Worm (Caenorhabditis elegans) whole organism, midembryonic: Measurements from ENCODE around the gene rmif-2.

Experiments used
- T22C8.4 ChIP-seq: fragments of 200-800 bp; sonication (Bioruptor generic); IDR thresholded peaks from 2 replicates; pipeline ENCODE4 v1.3.6; 2022; ENCODE audit warnings: missing genetic modification characterization, missing compliant biosample characterization
- cog-1 ChIP-seq: sonication (generic microtip); optimal IDR thresholded peaks from 2 replicates; lab custom pipeline; 2016; ENCODE audit warnings: missing genetic modification characterization, missing compliant biosample characterization
- flt-1 ChIP-seq: fragments of 200-800 bp; sonication (Bioruptor generic); IDR thresholded peaks from 2 replicates; pipeline ENCODE4 v1.3.6; 2022; ENCODE audit warnings: missing genetic modification characterization, missing compliant biosample characterization
- klf-2 ChIP-seq: fragments of 200-800 bp; sonication (Bioruptor generic); conservative IDR thresholded peaks from 2 replicates; pipeline ENCODE4 v1.3.6; 2022; ENCODE audit warnings: missing genetic modification reagents, missing genetic modification characterization, missing compliant biosample characterization
- med-1 ChIP-seq: sonication (generic microtip); optimal IDR thresholded peaks from 2 replicates; lab custom pipeline; 2017; ENCODE audit warnings: missing genetic modification characterization, mild to moderate bottlenecking, missing compliant biosample characterization, antibody characterized with exemption, missing genetic modification reagents; ENCODE audit not compliant: insufficient read depth
- ref-1 ChIP-seq: fragments of 200-800 bp; sonication (Bioruptor generic); conservative IDR thresholded peaks from 2 replicates; pipeline ENCODE4 v1.3.6; 2022; ENCODE audit warnings: missing genetic modification reagents, missing genetic modification characterization, missing compliant biosample characterization
- tab-1 ChIP-seq: fragments of 200-800 bp; sonication (Bioruptor generic); IDR thresholded peaks from 2 replicates; pipeline ENCODE4 v1.3.6; 2022; ENCODE audit warnings: missing genetic modification characterization, missing compliant biosample characterization
- ztf-23 ChIP-seq: fragments of 200-800 bp; sonication (Bioruptor generic); IDR thresholded peaks from 2 replicates; pipeline ENCODE4 v1.3.6; 2022; ENCODE audit warnings: missing genetic modification reagents, missing genetic modification characterization, missing compliant biosample characterization
- ztf-29 ChIP-seq: fragments of 200-800 bp; sonication (Bioruptor generic); IDR thresholded peaks from 2 replicates; pipeline ENCODE4 v1.3.6; 2022; ENCODE audit warnings: missing genetic modification reagents, missing genetic modification characterization, missing compliant biosample characterization

The rmif-2 gene

ce11 chrIV:1209320-1209719 is 26.9 kb downstream of the rmif-2 start:
- TF ChIP-seq cog-1 (tag; lab: Kevin White, UChicago), result no peak
- no peak for TF ChIP-seq ztf-23 (GFP tag; lab: Robert Waterston, UW)
- TF ChIP-seq T22C8.4 (GFP tag; lab: Robert Waterston, UW), result no peak

- TF ChIP-seq tab-1 (GFP tag; lab: Robert Waterston, UW), result no peak
- no peak for TF ChIP-seq flt-1 (GFP tag; lab: Robert Waterston, UW)
- TF ChIP-seq ztf-29 (GFP tag; lab: Robert Waterston, UW), result no peak
Measured at ce11 chrIV:1209813-1210212, 27.4 kb downstream of the rmif-2 start.

ce11 chrIV:1211902-1212301 is 29.5 kb downstream of the rmif-2 start:
- TF ChIP-seq T22C8.4 (GFP tag; lab: Robert Waterston, UW) (no peak), med-1 (no peak), ztf-29 (GFP tag; lab: Robert Waterston, UW) (no peak), klf-2 (no peak), flt-1 (GFP tag; lab: Robert Waterston, UW) (no peak), tab-1 (GFP tag; lab: Robert Waterston, UW) (no peak), ztf-23 (GFP tag; lab: Robert Waterston, UW) (no peak), ref-1 (GFP tag; lab: Robert Waterston, UW) (no peak), cog-1 (tag; lab: Kevin White, UChicago) (no peak)

ce11 chrIV:1212357-1212756 is 30.0 kb downstream of the rmif-2 start:
- no peak for TF ChIP-seq cog-1 (tag; lab: Kevin White, UChicago)
- TF ChIP-seq ztf-29 (GFP tag; lab: Robert Waterston, UW), result no peak
- no peak for TF ChIP-seq ref-1 (GFP tag; lab: Robert Waterston, UW)
- no peak for TF ChIP-seq klf-2
- TF ChIP-seq flt-1 (GFP tag; lab: Robert Waterston, UW), result no peak
- TF ChIP-seq med-1, result no peak
- TF ChIP-seq tab-1 (GFP tag; lab: Robert Waterston, UW), result no peak
- TF ChIP-seq ztf-23 (GFP tag; lab: Robert Waterston, UW), result no peak
- no peak for TF ChIP-seq T22C8.4 (GFP tag; lab: Robert Waterston, UW)

- TF ChIP-seq ref-1 (GFP tag; lab: Robert Waterston, UW) (no peak), med-1 (no peak), cog-1 (tag; lab: Kevin White, UChicago) (no peak), ztf-29 (GFP tag; lab: Robert Waterston, UW) (no peak), flt-1 (GFP tag; lab: Robert Waterston, UW) (no peak), tab-1 (GFP tag; lab: Robert Waterston, UW) (no peak), T22C8.4 (GFP tag; lab: Robert Waterston, UW) (no peak), klf-2 (no peak), ztf-23 (GFP tag; lab: Robert Waterston, UW) (no peak)
Measured at ce11 chrIV:1213192-1213591, 30.8 kb downstream of the rmif-2 start.

- TF ChIP-seq klf-2, result no peak
Measured at ce11 chrIV:1215536-1215935, 33.1 kb downstream of the rmif-2 start.

ce11 chrIV:1216290-1216689 is 33.9 kb downstream of the rmif-2 start, which contains the start of gene W09G12.9:
Gene W09G12.9 (plus strand): TSS chrIV:1216590.
- TF ChIP-seq ztf-23 (GFP tag; lab: Robert Waterston, UW) (no peak), cog-1 (tag; lab: Kevin White, UChicago) (no peak), med-1 (no peak)

- no peak for TF ChIP-seq tab-1 (GFP tag; lab: Robert Waterston, UW)
- TF ChIP-seq ztf-23 (GFP tag; lab: Robert Waterston, UW), result no peak
Measured at ce11 chrIV:1221167-1221566, 38.8 kb downstream of the rmif-2 start, which contains the start of gene W09G12.10. Gene W09G12.10 (minus strand): TSS chrIV:1221287.

- TF ChIP-seq ref-1 (GFP tag; lab: Robert Waterston, UW), result no peak
- TF ChIP-seq ztf-23 (GFP tag; lab: Robert Waterston, UW), result no peak
- no peak for TF ChIP-seq cog-1 (tag; lab: Kevin White, UChicago)
- no peak for TF ChIP-seq ztf-29 (GFP tag; lab: Robert Waterston, UW)
- no peak for TF ChIP-seq T22C8.4 (GFP tag; lab: Robert Waterston, UW)
- no peak for TF ChIP-seq flt-1 (GFP tag; lab: Robert Waterston, UW)
- TF ChIP-seq tab-1 (GFP tag; lab: Robert Waterston, UW), result no peak
- TF ChIP-seq klf-2, result no peak
- no peak for TF ChIP-seq med-1
Measured at ce11 chrIV:1224781-1225180, 42.4 kb downstream of the rmif-2 start.

- TF ChIP-seq ref-1 (GFP tag; lab: Robert Waterston, UW), result no peak
- TF ChIP-seq cog-1 (tag; lab: Kevin White, UChicago), result no peak
- no peak for TF ChIP-seq flt-1 (GFP tag; lab: Robert Waterston, UW)
- TF ChIP-seq T22C8.4 (GFP tag; lab: Robert Waterston, UW), result no peak
- TF ChIP-seq tab-1 (GFP tag; lab: Robert Waterston, UW), result no peak
- no peak for TF ChIP-seq ztf-29 (GFP tag; lab: Robert Waterston, UW)
- TF ChIP-seq med-1, result no peak
- TF ChIP-seq klf-2, result no peak
- no peak for TF ChIP-seq ztf-23 (GFP tag; lab: Robert Waterston, UW)
Measured at ce11 chrIV:1225596-1226232, 43.3 kb downstream of the rmif-2 start, which contains the start of gene W09G12.8. Gene W09G12.8 (plus strand): TSS chrIV:1226182.

- TF ChIP-seq T22C8.4 (GFP tag; lab: Robert Waterston, UW), result no peak
- TF ChIP-seq klf-2, result no peak
- no peak for TF ChIP-seq ref-1 (GFP tag; lab: Robert Waterston, UW)
- no peak for TF ChIP-seq flt-1 (GFP tag; lab: Robert Waterston, UW)
- TF ChIP-seq tab-1 (GFP tag; lab: Robert Waterston, UW), result no peak
- no peak for TF ChIP-seq med-1
- TF ChIP-seq cog-1 (tag; lab: Kevin White, UChicago), result no peak
- TF ChIP-seq ztf-29 (GFP tag; lab: Robert Waterston, UW), result no peak
- no peak for TF ChIP-seq ztf-23 (GFP tag; lab: Robert Waterston, UW)
Measured at ce11 chrIV:1228675-1229130, 46.3 kb downstream of the rmif-2 start, which contains the start of gene W09G12.7. Gene W09G12.7 (plus strand): TSS chrIV:1229080.
